Fruit fly (Drosophila melanogaster) whole organism, prepupa: ENCODE measurements around the gene Cortactin.

ENCODE experiments used
- Blimp-1 ChIP-seq: fragments of 200-800 bp; sonication (Bioruptor generic); optimal IDR thresholded peaks from 3 replicates; lab custom pipeline; 2017; ENCODE audit warnings: missing biosample characterization, missing genetic modification characterization, mild to moderate bottlenecking, moderate library complexity, missing genetic modification reagents
- CG10631 ChIP-seq: fragments of 200-800 bp; sonication (Bioruptor generic); optimal IDR thresholded peaks from 2 replicates; lab custom pipeline; 2016; ENCODE audit warnings: missing biosample characterization, missing genetic modification characterization
- CG11294 ChIP-seq: fragments of 200-800 bp; sonication (Bioruptor generic); IDR thresholded peaks from 2 replicates; pipeline ENCODE4 v1.3.6; 2022; ENCODE audit warnings: missing biosample characterization, missing genetic modification characterization
- CG11762 ChIP-seq: fragments of 200-800 bp; sonication (Bioruptor generic); optimal IDR thresholded peaks from 3 replicates; lab custom pipeline; 2016; ENCODE audit warnings: missing biosample characterization, missing genetic modification characterization; ENCODE audit not compliant: insufficient read depth
- CG11902 ChIP-seq: fragments of 200-800 bp; sonication (Bioruptor generic); optimal IDR thresholded peaks from 3 replicates; lab custom pipeline; 2016; ENCODE audit warnings: missing biosample characterization, missing genetic modification characterization
- CG15336 ChIP-seq: fragments of 200-800 bp; sonication (Bioruptor generic); IDR thresholded peaks from 2 replicates; pipeline ENCODE4 v1.3.6; 2022; ENCODE audit warnings: missing biosample characterization, missing genetic modification characterization
- CG1621 ChIP-seq: fragments of 200-800 bp; sonication (Bioruptor generic); optimal IDR thresholded peaks from 3 replicates; lab custom pipeline; 2018; ENCODE audit warnings: missing biosample characterization, mild to moderate bottlenecking, missing genetic modification characterization
- CG3032 ChIP-seq: fragments of 200-800 bp; optimal IDR thresholded peaks from 2 replicates; lab custom pipeline; 2019; ENCODE audit warnings: missing biosample characterization, mild to moderate bottlenecking, missing genetic modification characterization, moderate library complexity
- CG31627 ChIP-seq: fragments of 200-800 bp; sonication (Bioruptor generic); optimal IDR thresholded peaks from 3 replicates; lab custom pipeline; 2016; ENCODE audit warnings: missing biosample characterization, missing genetic modification characterization
- CG32006 ChIP-seq: fragments of 200-800 bp; sonication (Bioruptor generic); optimal IDR thresholded peaks from 3 replicates; lab custom pipeline; 2017; ENCODE audit warnings: missing biosample characterization, mild to moderate bottlenecking, missing genetic modification characterization
- CG34406 ChIP-seq: fragments of 200-800 bp; sonication (Bioruptor generic); optimal IDR thresholded peaks from 3 replicates; lab custom pipeline; 2016; ENCODE audit warnings: missing biosample characterization, missing genetic modification characterization
- CG4318 ChIP-seq: fragments of 200-800 bp; sonication (Bioruptor generic); optimal IDR thresholded peaks from 3 replicates; lab custom pipeline; 2017; ENCODE audit warnings: missing biosample characterization, mild to moderate bottlenecking, missing genetic modification characterization
- CG6163 ChIP-seq: fragments of 200-800 bp; sonication (Bioruptor generic); IDR thresholded peaks from 3 replicates; pipeline ENCODE4 v1.3.6; 2022; ENCODE audit warnings: missing biosample characterization, missing genetic modification characterization
- CG6276 ChIP-seq: fragments of 200-800 bp; sonication (Bioruptor generic); optimal IDR thresholded peaks from 2 replicates; lab custom pipeline; 2017; ENCODE audit warnings: missing biosample characterization, mild to moderate bottlenecking, missing genetic modification characterization
- CG6792 ChIP-seq: fragments of 200-800 bp; sonication (Bioruptor generic); optimal IDR thresholded peaks from 3 replicates; lab custom pipeline; 2016; ENCODE audit warnings: missing biosample characterization, missing genetic modification characterization
- CG8319 ChIP-seq: fragments of 200-800 bp; sonication (Bioruptor generic); optimal IDR thresholded peaks from 3 replicates; lab custom pipeline; 2016; ENCODE audit warnings: missing biosample characterization, missing genetic modification characterization
- CG8632 ChIP-seq: fragments of 200-800 bp; sonication (Bioruptor generic); optimal IDR thresholded peaks from 3 replicates; lab custom pipeline; 2016; ENCODE audit warnings: missing biosample characterization, missing genetic modification characterization
- CG9139 ChIP-seq: fragments of 200-800 bp; sonication (Bioruptor generic); optimal IDR thresholded peaks from 3 replicates; lab custom pipeline; 2017; ENCODE audit warnings: missing biosample characterization, mild to moderate bottlenecking, missing genetic modification characterization
- Eip75B ChIP-seq: fragments of 200-800 bp; sonication (Bioruptor generic); optimal IDR thresholded peaks from 3 replicates; lab custom pipeline; 2016; ENCODE audit warnings: missing biosample characterization, missing genetic modification characterization
- Ets21C ChIP-seq: fragments of 200-800 bp; sonication (Bioruptor generic); optimal IDR thresholded peaks from 3 replicates; lab custom pipeline; 2016; ENCODE audit warnings: missing biosample characterization, missing genetic modification characterization
- Ets96B ChIP-seq: fragments of 200-800 bp; optimal IDR thresholded peaks from 2 replicates; lab custom pipeline; 2019; ENCODE audit warnings: missing biosample characterization, mild to moderate bottlenecking, missing genetic modification characterization, moderate library complexity
- Gug ChIP-seq: fragments of 200-800 bp; sonication (Bioruptor generic); IDR thresholded peaks from 2 replicates; pipeline ENCODE4 v1.3.6; 2022; ENCODE audit warnings: missing biosample characterization, missing genetic modification characterization
- Hr38 ChIP-seq: sonication (Bioruptor generic); optimal IDR thresholded peaks from 2 replicates; lab custom pipeline; 2016; ENCODE audit warnings: missing biosample characterization, missing genetic modification characterization
- Hr39 ChIP-seq: fragments of 200-800 bp; sonication (Bioruptor generic); optimal IDR thresholded peaks from 2 replicates; lab custom pipeline; 2016; ENCODE audit warnings: missing biosample characterization, missing genetic modification characterization
- Hr4 ChIP-seq: fragments of 200-800 bp; sonication (Bioruptor generic); optimal IDR thresholded peaks from 3 replicates; lab custom pipeline; 2016; ENCODE audit warnings: missing biosample characterization, missing genetic modification characterization
- Lpt ChIP-seq: fragments of 200-800 bp; sonication (Bioruptor generic); optimal IDR thresholded peaks from 3 replicates; lab custom pipeline; 2016; ENCODE audit warnings: missing biosample characterization, missing genetic modification characterization
- OdsH ChIP-seq: fragments of 200-800 bp; sonication (Bioruptor generic); optimal IDR thresholded peaks from 3 replicates; lab custom pipeline; 2016; ENCODE audit warnings: missing biosample characterization, missing genetic modification characterization
- Smox ChIP-seq: fragments of 200-800 bp; sonication (Bioruptor generic); optimal IDR thresholded peaks from 3 replicates; lab custom pipeline; 2016; ENCODE audit warnings: missing biosample characterization, missing genetic modification characterization
- Sox102F ChIP-seq: fragments of 200-800 bp; sonication (Bioruptor generic); optimal IDR thresholded peaks from 2 replicates; lab custom pipeline; 2016; ENCODE audit warnings: missing biosample characterization, mild to moderate bottlenecking, missing genetic modification characterization
- achi ChIP-seq: fragments of 200-800 bp; sonication (Bioruptor generic); optimal IDR thresholded peaks from 3 replicates; lab custom pipeline; 2016; ENCODE audit warnings: missing biosample characterization, missing genetic modification characterization
- acj6 ChIP-seq: fragments of 200-800 bp; sonication (Bioruptor generic); optimal IDR thresholded peaks from 3 replicates; lab custom pipeline; 2016; ENCODE audit warnings: missing biosample characterization, missing genetic modification characterization
- cyc ChIP-seq: fragments of 200-800 bp; sonication (Bioruptor generic); optimal IDR thresholded peaks from 3 replicates; lab custom pipeline; 2016; ENCODE audit warnings: missing biosample characterization, missing genetic modification characterization
- dac ChIP-seq: fragments of 200-800 bp; sonication (Bioruptor generic); optimal IDR thresholded peaks from 2 replicates; lab custom pipeline; 2017; ENCODE audit warnings: missing biosample characterization, mild to moderate bottlenecking, missing genetic modification characterization
- dsx ChIP-seq: fragments of 200-800 bp; optimal IDR thresholded peaks from 3 replicates; lab custom pipeline; 2019; ENCODE audit warnings: missing biosample characterization, mild to moderate bottlenecking, missing genetic modification characterization, moderate library complexity; ENCODE audit not compliant: poor library complexity, severe bottlenecking
- eg ChIP-seq: fragments of 200-800 bp; sonication (Bioruptor generic); IDR thresholded peaks from 3 replicates; pipeline ENCODE4 v1.3.6; 2022; ENCODE audit warnings: missing biosample characterization, missing genetic modification characterization
- esn ChIP-seq: fragments of 200-800 bp; sonication (Bioruptor generic); optimal IDR thresholded peaks from 2 replicates; lab custom pipeline; 2016; ENCODE audit warnings: missing biosample characterization, mild to moderate bottlenecking, missing genetic modification characterization, moderate library complexity
- fd59A ChIP-seq: fragments of 200-800 bp; sonication (Bioruptor generic); optimal IDR thresholded peaks from 2 replicates; lab custom pipeline; 2017; ENCODE audit warnings: missing biosample characterization, mild to moderate bottlenecking, missing genetic modification characterization, missing genetic modification reagents
- fd85E ChIP-seq: fragments of 200-800 bp; sonication (Bioruptor generic); optimal IDR thresholded peaks from 3 replicates; lab custom pipeline; 2016; ENCODE audit warnings: missing biosample characterization, missing genetic modification characterization
- lz ChIP-seq: fragments of 200-800 bp; sonication (Bioruptor generic); optimal IDR thresholded peaks from 3 replicates; lab custom pipeline; 2016; ENCODE audit warnings: missing biosample characterization, missing genetic modification characterization
- net ChIP-seq: fragments of 200-800 bp; sonication (Bioruptor generic); optimal IDR thresholded peaks from 3 replicates; lab custom pipeline; 2016; ENCODE audit warnings: missing biosample characterization, missing genetic modification characterization
- spab ChIP-seq: fragments of 200-800 bp; sonication (Bioruptor generic); optimal IDR thresholded peaks from 2 replicates; lab custom pipeline; 2017; ENCODE audit warnings: missing biosample characterization, mild to moderate bottlenecking, missing genetic modification characterization, missing genetic modification reagents
- svp ChIP-seq: fragments of 200-800 bp; sonication (Bioruptor generic); peaks from one replicate; lab custom pipeline; 2016; ENCODE audit warnings: missing biosample characterization, missing genetic modification characterization
- topi ChIP-seq: fragments of 200-800 bp; sonication (Bioruptor generic); optimal IDR thresholded peaks from 3 replicates; lab custom pipeline; 2016; ENCODE audit warnings: missing biosample characterization, missing genetic modification characterization
- vri ChIP-seq: fragments of 200-800 bp; sonication (Bioruptor generic); optimal IDR thresholded peaks from 3 replicates; lab custom pipeline; 2016; ENCODE audit warnings: missing biosample characterization, mild to moderate bottlenecking, missing genetic modification characterization

Cortactin gene

DNA sequence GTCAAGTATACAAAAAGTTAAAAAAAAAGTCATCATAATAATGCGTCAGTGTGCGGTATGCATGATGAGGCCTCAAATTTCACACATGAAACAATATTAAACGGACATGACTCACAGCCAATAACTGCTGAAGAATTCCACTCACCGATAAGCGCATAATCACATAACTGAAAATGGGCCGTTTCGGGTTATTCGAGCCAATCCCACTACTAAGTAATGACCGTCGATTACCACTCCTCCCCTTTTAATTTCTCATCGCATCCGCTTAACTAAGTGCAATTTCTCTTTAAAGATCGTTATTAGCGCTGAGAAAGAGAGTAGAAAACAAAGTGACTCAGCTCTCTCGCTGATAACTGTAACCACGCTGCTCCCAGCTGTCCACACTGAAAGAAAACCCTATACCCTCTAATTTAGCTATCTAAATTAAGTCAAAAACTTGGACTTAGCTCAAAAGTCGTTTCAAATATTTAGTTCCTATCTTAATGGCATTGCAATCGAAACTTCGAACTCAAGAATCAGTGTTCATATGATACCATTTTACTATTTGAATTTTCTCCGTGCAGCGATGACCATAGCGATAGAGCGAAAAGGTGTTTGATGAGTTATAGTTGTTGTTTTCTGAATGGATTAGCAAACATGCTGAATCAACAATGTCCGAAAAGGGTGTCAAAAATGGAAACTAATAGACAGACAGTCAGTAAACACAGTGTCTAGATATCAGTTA is 48.6 kb upstream of the Cortactin start (continued):
- peak; percentile 91 for TF ChIP-seq Hr4 (GFP tag; lab: Kevin White, UChicago)
- TF ChIP-seq OdsH (GFP tag; lab: Kevin White, UChicago), result peak; percentile 83
- TF ChIP-seq CG8632 (GFP tag; lab: Kevin White, UChicago), result peak; percentile 62
- TF ChIP-seq acj6 (GFP tag; lab: Kevin White, UChicago), result peak; percentile 76
- peak; percentile 64 for TF ChIP-seq Lpt (GFP tag; lab: Kevin White, UChicago)
- TF ChIP-seq CG6163 (GFP tag; lab: Robert Waterston, UW), result peak; percentile 92
- peak; percentile 76 for TF ChIP-seq Eip75B (GFP tag; lab: Kevin White, UChicago)
- peak; percentile 70 for TF ChIP-seq Hr39 (GFP tag; lab: Kevin White, UChicago)
- peak; percentile 67 for TF ChIP-seq vri
- TF ChIP-seq CG32006 (GFP tag; lab: Kevin White, UChicago), result peak; percentile 84
- peak; percentile 57 for TF ChIP-seq CG1621 (tag; lab: Kevin White, UChicago)
- TF ChIP-seq CG34406 (GFP tag; lab: Kevin White, UChicago), result peak; percentile 64
- TF ChIP-seq Gug (GFP tag; lab: Robert Waterston, UW), result peak; percentile 67
- peak; percentile 78 for TF ChIP-seq net
- TF ChIP-seq eg (GFP tag; lab: Robert Waterston, UW), result peak; percentile 89
- peak; percentile 25 for TF ChIP-seq CG11902
- TF ChIP-seq CG11762 (GFP tag; lab: Kevin White, UChicago), result peak; percentile 58
- TF ChIP-seq dac (GFP tag; lab: Kevin White, UChicago), result peak; percentile 52
- TF ChIP-seq CG3032 (tag; lab: Kevin White, UChicago), result peak; percentile 63
- no peak for TF ChIP-seq Ets21C
- TF ChIP-seq topi (GFP tag; lab: Kevin White, UChicago), result peak; percentile 53
- TF ChIP-seq fd59A (GFP tag; lab: Kevin White, UChicago), result peak; percentile 6
- no peak for TF ChIP-seq fd85E (GFP tag; lab: Kevin White, UChicago)

DNA sequence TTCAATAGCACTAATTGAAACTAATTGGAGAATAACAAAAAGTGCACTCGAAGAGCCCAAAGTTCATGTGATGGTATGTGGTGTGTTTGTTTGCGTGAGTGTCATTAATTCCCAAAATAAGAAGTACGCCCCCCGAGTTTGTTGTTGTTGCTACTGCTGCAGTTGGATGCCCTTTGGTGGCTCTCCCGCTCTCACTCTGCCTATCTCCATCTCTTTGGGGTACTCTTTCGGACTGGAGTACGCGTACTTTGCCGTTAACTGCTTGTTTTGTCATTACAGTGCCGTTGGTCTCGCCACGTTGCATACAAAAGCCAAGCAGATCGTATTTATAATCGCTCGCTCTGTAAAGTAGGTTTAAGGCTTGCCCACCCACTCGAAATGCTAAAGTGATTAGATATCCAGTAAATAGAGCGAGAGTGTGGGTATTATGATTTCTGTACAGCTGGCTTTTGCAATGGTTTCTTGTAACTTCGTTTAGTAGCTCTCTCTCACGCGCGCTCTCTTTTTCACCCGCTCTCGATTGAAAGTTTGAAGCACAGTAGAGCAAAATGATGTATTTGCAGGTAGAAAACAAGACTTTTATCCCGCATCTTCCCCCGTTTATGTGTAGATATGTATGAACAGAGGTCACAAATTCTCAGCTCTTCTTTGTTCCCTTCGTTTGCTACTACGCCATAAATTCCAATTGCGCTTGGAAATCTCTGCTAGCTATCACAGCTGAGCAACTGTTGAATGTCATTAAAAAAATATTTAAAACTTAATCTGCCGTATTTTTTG is 47.9 kb upstream of the Cortactin start:
- peak; percentile 56 for TF ChIP-seq Hr39 (GFP tag; lab: Kevin White, UChicago)
- TF ChIP-seq Hr38 (GFP tag; lab: Kevin White, UChicago), result no peak
- TF ChIP-seq CG34406 (GFP tag; lab: Kevin White, UChicago), result peak; percentile 47
- TF ChIP-seq Gug (GFP tag; lab: Robert Waterston, UW), result 0 out of 2 replicates have a peak, but pooled peaks have one; percentile 25
- peak; percentile 51 for TF ChIP-seq acj6 (GFP tag; lab: Kevin White, UChicago)
- peak; percentile 23 for TF ChIP-seq CG6792
- peak; percentile 7 for TF ChIP-seq CG8632 (GFP tag; lab: Kevin White, UChicago)
- peak; percentile 60 for TF ChIP-seq CG6276 (GFP tag; lab: Kevin White, UChicago)
- no peak for TF ChIP-seq spab (GFP tag; lab: Kevin White, UChicago)
- no peak for TF ChIP-seq CG11294 (GFP tag; lab: Robert Waterston, UW)
- TF ChIP-seq lz, result peak; percentile 42
- peak; percentile 26 for TF ChIP-seq net
- TF ChIP-seq Lpt (GFP tag; lab: Kevin White, UChicago), result peak; percentile 40
- peak; percentile 42 for TF ChIP-seq CG4318
- peak; percentile 69 for TF ChIP-seq esn (GFP tag; lab: Kevin White, UChicago)
- no peak for TF ChIP-seq CG8319 (GFP tag; lab: Kevin White, UChicago)
- peak; percentile 6 for TF ChIP-seq Ets96B
- no peak for TF ChIP-seq fd85E (GFP tag; lab: Kevin White, UChicago)
- peak; percentile 41 for TF ChIP-seq dac (GFP tag; lab: Kevin White, UChicago)
- TF ChIP-seq vri, result no peak
- no peak for TF ChIP-seq CG10631
- TF ChIP-seq CG11902, result peak; percentile 0
- no peak for TF ChIP-seq CG9139 (GFP tag; lab: Kevin White, UChicago)
- TF ChIP-seq CG31627, result peak; percentile 67
- peak; percentile 6 for TF ChIP-seq Blimp-1
- peak; percentile 49 for TF ChIP-seq Eip75B (GFP tag; lab: Kevin White, UChicago)
- no peak for TF ChIP-seq fd59A (GFP tag; lab: Kevin White, UChicago)
- TF ChIP-seq Smox (GFP tag; lab: Kevin White, UChicago), result peak; percentile 54
- peak; percentile 31 for TF ChIP-seq cyc (GFP tag; lab: Kevin White, UChicago)
- TF ChIP-seq Sox102F (GFP tag; lab: Kevin White, UChicago), result peak; percentile 68
- TF ChIP-seq CG6163 (GFP tag; lab: Robert Waterston, UW), result 0 out of 3 replicates have a peak, but pooled peaks have one; percentile 25
- TF ChIP-seq achi, result peak; percentile 39
- TF ChIP-seq dsx (GFP tag; lab: Kevin White, UChicago), result no peak
- TF ChIP-seq svp, result peak; percentile 89
- TF ChIP-seq CG15336 (GFP tag; lab: Robert Waterston, UW), result peak; percentile 40; the same call in 1 of the 2 replicates
